Worm (Caenorhabditis elegans) whole organism, mixed stage, embryonic: ENCODE results near the gene C12D8.20.
A peak's percentile ranks its signal among the peaks of the same experiment; 100 is the strongest.

Experiments
- bed-3 ChIP-seq: fragments of 200-800 bp; sonication (Bioruptor generic); optimal IDR thresholded peaks from 3 replicates; lab custom pipeline; 2018; ENCODE audit warnings: mild to moderate bottlenecking, missing genetic modification characterization, moderate library complexity, missing compliant biosample characterization
- blmp-1 ChIP-seq: fragments of 150-350 bp; optimal IDR thresholded peaks from 2 replicates; lab custom pipeline; 2014; ENCODE audit warnings: missing biosample characterization, missing genetic modification characterization
- ceh-39 ChIP-seq: fragments of 150-350 bp; optimal IDR thresholded peaks from 2 replicates; lab custom pipeline; 2014; ENCODE audit warnings: missing biosample characterization, missing genetic modification characterization
- ceh-43 ChIP-seq: fragments of 200-800 bp; sonication (Bioruptor generic); optimal IDR thresholded peaks from 2 replicates; lab custom pipeline; 2018; ENCODE audit warnings: mild to moderate bottlenecking, missing genetic modification characterization, moderate library complexity, missing compliant biosample characterization
- ces-1 ChIP-seq: fragments of 150-350 bp; optimal IDR thresholded peaks from 2 replicates; lab custom pipeline; 2014; ENCODE audit warnings: missing biosample characterization, missing genetic modification reagents, missing genetic modification characterization
- cnd-1 ChIP-seq: fragments of 200-800 bp; sonication (Bioruptor generic); optimal IDR thresholded peaks from 2 replicates; lab custom pipeline; 2018; ENCODE audit warnings: mild to moderate bottlenecking, missing genetic modification characterization, missing compliant biosample characterization
- drap-1 ChIP-seq: fragments of 200-800 bp; sonication (Bioruptor generic); optimal IDR thresholded peaks from 3 replicates; lab custom pipeline; 2018; ENCODE audit warnings: mild to moderate bottlenecking, missing genetic modification characterization, missing compliant biosample characterization
- elt-1 ChIP-seq: sonication (generic microtip); optimal IDR thresholded peaks from 2 replicates; lab custom pipeline; 2017; ENCODE audit warnings: missing genetic modification characterization, mild to moderate bottlenecking, missing compliant biosample characterization, antibody characterized with exemption, moderate library complexity, borderline replicate concordance; ENCODE audit not compliant: insufficient read depth
- elt-3 ChIP-seq: fragments of 150-350 bp; optimal IDR thresholded peaks from 2 replicates; lab custom pipeline; 2014; ENCODE audit warnings: missing biosample characterization, missing genetic modification characterization
- flh-1 ChIP-seq: fragments of 200-800 bp; sonication (Bioruptor generic); optimal IDR thresholded peaks from 2 replicates; lab custom pipeline; 2018; ENCODE audit warnings: mild to moderate bottlenecking, missing genetic modification characterization, moderate library complexity, missing compliant biosample characterization
- ham-2 ChIP-seq: fragments of 200-800 bp; sonication (Bioruptor generic); optimal IDR thresholded peaks from 2 replicates; lab custom pipeline; 2018; ENCODE audit warnings: mild to moderate bottlenecking, missing genetic modification characterization, missing compliant biosample characterization
- hlh-1 ChIP-seq: fragments of 150-350 bp; optimal IDR thresholded peaks from 2 replicates; lab custom pipeline; 2014; ENCODE audit warnings: missing biosample characterization, missing genetic modification reagents, missing genetic modification characterization
- lin-13 ChIP-seq: fragments of 150-350 bp; optimal IDR thresholded peaks from 2 replicates; lab custom pipeline; 2014; ENCODE audit warnings: missing biosample characterization, missing genetic modification characterization
- lin-32 ChIP-seq: fragments of 200-800 bp; sonication (Bioruptor generic); optimal IDR thresholded peaks from 2 replicates; lab custom pipeline; 2018; ENCODE audit warnings: mild to moderate bottlenecking, missing genetic modification characterization, missing compliant biosample characterization
- lsy-2 ChIP-seq: fragments of 150-350 bp; optimal IDR thresholded peaks from 2 replicates; lab custom pipeline; 2014; ENCODE audit warnings: missing biosample characterization, missing genetic modification characterization
- mab-5 ChIP-seq: fragments of 150-350 bp; optimal IDR thresholded peaks from 2 replicates; lab custom pipeline; 2014; ENCODE audit warnings: missing biosample characterization, missing genetic modification characterization
- mep-1 ChIP-seq: fragments of 150-350 bp; optimal IDR thresholded peaks from 2 replicates; lab custom pipeline; 2017; ENCODE audit warnings: missing biosample characterization, missing genetic modification reagents, missing genetic modification characterization, inconsistent platforms
- mls-2 ChIP-seq: sonication (generic microtip); optimal IDR thresholded peaks from 2 replicates; lab custom pipeline; 2016; ENCODE audit warnings: mild to moderate bottlenecking, missing genetic modification characterization, moderate library complexity, missing compliant biosample characterization
- nhr-12 ChIP-seq: fragments of 150-350 bp; optimal IDR thresholded peaks from 2 replicates; lab custom pipeline; 2014; ENCODE audit warnings: missing biosample characterization, missing genetic modification characterization
- nhr-2 ChIP-seq: fragments of 150-350 bp; optimal IDR thresholded peaks from 2 replicates; lab custom pipeline; 2014; ENCODE audit warnings: missing biosample characterization, missing genetic modification characterization
- nhr-237 ChIP-seq: fragments of 150-350 bp; optimal IDR thresholded peaks from 2 replicates; lab custom pipeline; 2014; ENCODE audit warnings: missing biosample characterization, missing genetic modification characterization
- nhr-76 ChIP-seq: sonication (generic microtip); optimal IDR thresholded peaks from 2 replicates; lab custom pipeline; 2017; ENCODE audit warnings: missing biosample characterization, missing genetic modification characterization
- pha-4 ChIP-seq: fragments of 150-350 bp; optimal IDR thresholded peaks from 2 replicates; lab custom pipeline; 2018; ENCODE audit warnings: missing biosample characterization, missing genetic modification reagents, missing genetic modification characterization
- snpc-4 ChIP-seq: fragments of 150-350 bp; optimal IDR thresholded peaks from 2 replicates; lab custom pipeline; 2014; ENCODE audit warnings: missing biosample characterization, missing genetic modification characterization
- sptf-1 ChIP-seq: sonication (generic microtip); optimal IDR thresholded peaks from 2 replicates; lab custom pipeline; 2017; ENCODE audit warnings: mild to moderate bottlenecking, missing genetic modification characterization, moderate library complexity, missing compliant biosample characterization
- tbx-8 ChIP-seq: fragments of 200-800 bp; sonication (Bioruptor generic); optimal IDR thresholded peaks from 2 replicates; lab custom pipeline; 2018; ENCODE audit warnings: mild to moderate bottlenecking, missing genetic modification characterization, moderate library complexity, missing compliant biosample characterization
- unc-120 ChIP-seq: sonication (generic microtip); optimal IDR thresholded peaks from 2 replicates; lab custom pipeline; 2017; ENCODE audit warnings: missing genetic modification characterization, missing compliant biosample characterization; ENCODE audit not compliant: poor library complexity, severe bottlenecking
- unc-39 ChIP-seq: fragments of 150-350 bp; optimal IDR thresholded peaks from 2 replicates; lab custom pipeline; 2014; ENCODE audit warnings: missing biosample characterization, missing genetic modification characterization
- unc-62 ChIP-seq: fragments of 150-350 bp; optimal IDR thresholded peaks from 2 replicates; lab custom pipeline; 2014; ENCODE audit warnings: missing biosample characterization, missing genetic modification reagents, missing genetic modification characterization
- zip-8 ChIP-seq: fragments of 150-350 bp; optimal IDR thresholded peaks from 2 replicates; lab custom pipeline; 2014; ENCODE audit warnings: missing biosample characterization, missing genetic modification characterization

C12D8.20 gene

DNA sequence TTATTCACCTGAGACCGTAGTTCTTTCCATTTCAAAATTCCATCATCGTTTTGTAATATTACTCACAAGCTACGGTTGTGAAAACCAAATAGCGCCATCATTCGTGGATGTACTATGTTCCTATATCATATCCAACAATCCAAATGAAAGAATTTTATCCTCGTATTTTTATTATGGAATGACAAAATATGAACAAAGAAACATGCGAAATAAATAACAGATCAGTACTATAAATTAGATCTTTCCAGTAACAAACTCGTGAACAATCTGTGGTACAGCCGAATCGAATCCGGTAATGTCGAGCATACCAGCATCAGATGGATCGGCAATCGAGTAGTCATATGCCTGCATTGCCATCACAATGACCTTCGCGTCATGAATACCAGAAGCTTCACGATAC lies 30.6 kb downstream of the C12D8.20 start:
- TF ChIP-seq nhr-76 (tag; lab: Kevin White, UChicago) (no peak), mep-1 (tag; lab: Kevin White, UChicago) (no peak), drap-1 (GFP tag; lab: Kevin White, UChicago) (no peak), nhr-237 (tag; lab: Kevin White, UChicago) (no peak), ces-1 (GFP tag; lab: Kevin White, UChicago) (no peak), blmp-1 (tag; lab: Kevin White, UChicago) (no peak), hlh-1 (tag; lab: Kevin White, UChicago) (no peak), unc-62 (GFP tag; lab: Kevin White, UChicago) (no peak), elt-1 (tag; lab: Kevin White, UChicago) (no peak), tbx-8 (GFP tag; lab: Kevin White, UChicago) (no peak), sptf-1 (tag; lab: Kevin White, UChicago) (no peak), elt-3 (no peak), snpc-4 (tag; lab: Kevin White, UChicago) (no peak), lin-13 (no peak), ham-2 (GFP tag; lab: Kevin White, UChicago) (no peak)

DNA sequence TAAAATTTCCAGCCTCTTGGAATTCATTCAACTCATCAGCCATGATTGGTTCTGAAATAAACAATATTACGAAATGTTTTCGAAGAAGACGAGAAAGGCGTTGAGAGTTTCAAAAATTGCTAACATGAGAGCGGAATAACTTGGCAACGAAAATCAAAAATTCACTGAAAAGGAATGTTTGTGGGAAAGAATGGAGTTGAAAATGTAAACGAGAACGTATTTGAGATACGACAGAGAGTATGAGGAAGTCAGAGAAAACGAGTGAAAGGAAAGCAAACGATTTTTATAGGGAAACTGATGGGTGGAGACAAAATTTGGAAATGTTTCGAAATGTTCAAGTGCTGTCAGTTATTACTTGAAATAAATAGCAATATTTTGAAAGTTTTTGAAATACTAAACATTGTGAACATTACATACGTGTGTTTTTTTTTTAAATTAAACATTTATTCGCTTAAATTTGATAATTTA lies 32.9 kb downstream of the C12D8.20 start, which contains the start of gene rop-1:
TSS of gene rop-1 (minus strand) at position 51 of the 468 bp plus-strand sequence.
- no peak for TF ChIP-seq lin-13
- TF ChIP-seq nhr-237 (tag; lab: Kevin White, UChicago): no peak
- TF ChIP-seq blmp-1 (tag; lab: Kevin White, UChicago): no peak
- no peak for TF ChIP-seq cnd-1 (tag; lab: Kevin White, UChicago)
- TF ChIP-seq, all 35 proteins: peak for 0

DNA sequence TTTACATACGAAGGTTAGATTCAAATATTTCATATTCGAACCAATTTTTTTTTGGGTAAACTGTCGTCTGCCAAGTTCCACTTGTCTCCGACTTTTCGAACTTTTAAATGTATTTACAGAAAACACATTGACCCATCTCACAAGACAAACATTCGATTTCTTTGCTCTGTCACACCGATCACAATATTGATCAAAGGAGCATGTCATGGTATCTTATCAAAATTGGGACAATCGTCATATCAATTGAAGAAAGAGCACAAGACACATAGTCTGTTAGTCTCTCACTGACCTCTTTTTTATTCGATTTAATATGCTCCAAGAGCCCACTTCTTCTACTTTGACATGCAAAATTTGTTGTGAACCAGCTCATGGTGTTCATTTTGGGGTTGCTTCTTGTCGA lies 33.9 kb downstream of the C12D8.20 start, which contains the start of gene nhr-232:
TSS of gene nhr-232 (plus strand) at position 121 of the 400 bp plus-strand sequence.
- TF ChIP-seq elt-1 (tag; lab: Kevin White, UChicago) (no peak), ces-1 (GFP tag; lab: Kevin White, UChicago) (no peak), nhr-237 (tag; lab: Kevin White, UChicago) (no peak), mep-1 (tag; lab: Kevin White, UChicago) (no peak), drap-1 (GFP tag; lab: Kevin White, UChicago) (no peak), unc-39 (no peak), mab-5 (tag; lab: Kevin White, UChicago) (no peak), nhr-2 (tag; lab: Kevin White, UChicago) (no peak), blmp-1 (tag; lab: Kevin White, UChicago) (no peak), lsy-2 (tag; lab: Kevin White, UChicago) (no peak)

DNA sequence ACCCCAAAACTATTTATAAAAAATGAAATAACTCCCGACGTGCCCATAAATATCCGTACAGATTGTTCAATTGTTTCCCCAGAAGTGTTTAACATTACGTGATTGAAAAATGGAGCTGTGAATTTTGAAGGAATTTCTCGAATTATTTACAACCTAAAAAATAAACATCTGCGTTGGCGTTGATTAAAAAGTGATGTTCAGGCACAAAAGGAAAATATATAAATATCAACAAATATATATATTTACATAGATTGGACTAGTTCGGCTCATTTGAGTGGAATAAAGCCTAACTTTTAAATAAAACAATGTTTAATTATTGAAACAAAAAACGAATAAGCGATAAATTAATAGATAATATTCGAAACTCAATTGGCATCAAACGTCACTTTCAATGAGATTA lies 38.4 kb downstream of the C12D8.20 start, which contains the start of gene sri-18:
TSS of gene sri-18 (minus strand) at position 101 of the 400 bp plus-strand sequence.
- TF ChIP-seq pha-4 (tag; lab: Kevin White, UChicago): no peak
- no peak for TF ChIP-seq lin-32 (GFP tag; lab: Kevin White, UChicago)
- TF ChIP-seq unc-120 (tag; lab: Kevin White, UChicago): no peak
- no peak for TF ChIP-seq hlh-1 (tag; lab: Kevin White, UChicago)
- TF ChIP-seq nhr-12: no peak
- TF ChIP-seq nhr-237 (tag; lab: Kevin White, UChicago): no peak
- TF ChIP-seq elt-1 (tag; lab: Kevin White, UChicago): no peak
- TF ChIP-seq blmp-1 (tag; lab: Kevin White, UChicago): no peak
- no peak for TF ChIP-seq mls-2 (tag; lab: Kevin White, UChicago)
- no peak for TF ChIP-seq unc-62 (GFP tag; lab: Kevin White, UChicago)
- no peak for TF ChIP-seq ceh-39 (tag; lab: Kevin White, UChicago)
- TF ChIP-seq unc-39: no peak
- no peak for TF ChIP-seq ceh-43
- no peak for TF ChIP-seq bed-3 (GFP tag; lab: Kevin White, UChicago)
- TF ChIP-seq nhr-76 (tag; lab: Kevin White, UChicago): no peak
- TF ChIP-seq flh-1 (GFP tag; lab: Kevin White, UChicago): no peak
- no peak for TF ChIP-seq zip-8 (tag; lab: Kevin White, UChicago)

DNA sequence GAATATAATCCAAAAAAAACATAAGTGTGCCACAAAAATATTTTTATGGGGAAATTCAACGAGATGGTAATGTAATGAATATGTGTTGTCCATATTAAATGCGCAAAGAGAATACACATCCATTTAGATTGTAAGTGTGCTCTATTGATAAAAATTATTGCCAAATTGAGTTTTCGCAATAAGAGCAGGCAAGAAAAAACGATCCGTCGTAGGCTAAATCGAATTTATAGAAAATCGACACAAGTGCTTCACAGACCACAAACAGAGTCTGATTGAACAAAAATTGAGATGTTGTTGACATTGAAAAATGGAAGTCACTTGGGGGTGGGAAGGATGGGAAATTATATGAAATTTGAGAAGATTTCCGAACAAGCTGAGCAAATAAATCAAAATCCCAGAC lies 42.9 kb downstream of the C12D8.20 start:
- TF ChIP-seq sptf-1 (tag; lab: Kevin White, UChicago): no peak
- TF ChIP-seq ces-1 (GFP tag; lab: Kevin White, UChicago): peak; percentile 52
